Worm (Caenorhabditis elegans) whole organism, L3 larva: ENCODE results near the gene C49F8.14.

Experiments
- aly-2 ChIP-seq: fragments of 150-350 bp; optimal IDR thresholded peaks from 2 replicates; lab custom pipeline; 2014; ENCODE audit warnings: missing biosample characterization, missing genetic modification characterization
- nhr-67 ChIP-seq: fragments of 150-350 bp; optimal IDR thresholded peaks from 2 replicates; lab custom pipeline; 2014; ENCODE audit warnings: missing biosample characterization, missing genetic modification characterization
- unc-39 ChIP-seq: sonication (generic microtip); optimal IDR thresholded peaks from 4 replicates; lab custom pipeline; 2017; ENCODE audit warnings: missing biosample characterization, missing genetic modification characterization
- unc-62 ChIP-seq: fragments of 150-350 bp; sonication (generic microtip); optimal IDR thresholded peaks from 4 replicates; lab custom pipeline; 2014; ENCODE audit warnings: missing biosample characterization, missing genetic modification reagents, missing genetic modification characterization

DNA sequence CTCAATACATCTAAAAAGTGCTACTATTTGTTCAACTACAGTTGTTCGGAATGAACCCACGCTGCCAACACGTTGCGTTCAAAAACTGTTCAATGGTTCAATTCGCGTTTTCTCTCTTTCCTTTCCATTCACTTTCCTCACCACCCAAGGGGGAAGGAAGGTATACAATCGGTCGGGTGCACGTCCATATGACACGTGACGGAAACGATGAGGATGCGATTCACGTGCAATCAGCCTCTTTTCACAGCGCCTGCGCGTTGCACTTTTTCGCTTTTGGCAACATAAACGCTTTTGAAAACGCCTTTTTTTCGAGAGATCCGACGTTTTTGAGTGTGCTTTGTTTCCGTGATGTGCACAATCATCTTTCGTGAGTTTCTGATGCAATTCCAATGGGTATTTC lies 18.2 kb downstream of the C49F8.14 start:
- TF ChIP-seq nhr-67 (tag; lab: Kevin White, UChicago) (no peak), unc-62 (GFP tag; lab: Kevin White, UChicago) (no peak), aly-2 (tag; lab: Kevin White, UChicago) (no peak), unc-39 (no peak)
